Fruit fly (Drosophila melanogaster) whole organism, prepupa: ENCODE results near the gene CG1789.
A peak's percentile ranks its signal among the peaks of the same experiment; 100 is the strongest.

ENCODE experiments used
- Blimp-1 ChIP-seq: fragments of 200-800 bp; sonication (Bioruptor generic); optimal IDR thresholded peaks from 3 replicates; lab custom pipeline; 2017; ENCODE audit warnings: missing biosample characterization, missing genetic modification characterization, mild to moderate bottlenecking, moderate library complexity, missing genetic modification reagents
- CG10631 ChIP-seq: fragments of 200-800 bp; sonication (Bioruptor generic); optimal IDR thresholded peaks from 2 replicates; lab custom pipeline; 2016; ENCODE audit warnings: missing biosample characterization, missing genetic modification characterization
- CG10669 ChIP-seq: fragments of 200-800 bp; sonication (Bioruptor generic); optimal IDR thresholded peaks from 3 replicates; lab custom pipeline; 2018; ENCODE audit warnings: missing biosample characterization, mild to moderate bottlenecking, missing genetic modification characterization, moderate library complexity
- CG11294 ChIP-seq: fragments of 200-800 bp; sonication (Bioruptor generic); IDR thresholded peaks from 2 replicates; pipeline ENCODE4 v1.3.6; 2022; ENCODE audit warnings: missing biosample characterization, missing genetic modification characterization
- CG11762 ChIP-seq: fragments of 200-800 bp; sonication (Bioruptor generic); optimal IDR thresholded peaks from 3 replicates; lab custom pipeline; 2016; ENCODE audit warnings: missing biosample characterization, missing genetic modification characterization; ENCODE audit not compliant: insufficient read depth
- CG11902 ChIP-seq: fragments of 200-800 bp; sonication (Bioruptor generic); optimal IDR thresholded peaks from 3 replicates; lab custom pipeline; 2016; ENCODE audit warnings: missing biosample characterization, missing genetic modification characterization
- CG15336 ChIP-seq: fragments of 200-800 bp; sonication (Bioruptor generic); IDR thresholded peaks from 2 replicates; pipeline ENCODE4 v1.3.6; 2022; ENCODE audit warnings: missing biosample characterization, missing genetic modification characterization
- CG1621 ChIP-seq: fragments of 200-800 bp; sonication (Bioruptor generic); optimal IDR thresholded peaks from 3 replicates; lab custom pipeline; 2018; ENCODE audit warnings: missing biosample characterization, mild to moderate bottlenecking, missing genetic modification characterization
- CG16779 ChIP-seq: fragments of 200-800 bp; sonication (Bioruptor generic); optimal IDR thresholded peaks from 3 replicates; lab custom pipeline; 2017; ENCODE audit warnings: missing biosample characterization, mild to moderate bottlenecking, missing genetic modification characterization
- CG3032 ChIP-seq: fragments of 200-800 bp; optimal IDR thresholded peaks from 2 replicates; lab custom pipeline; 2019; ENCODE audit warnings: missing biosample characterization, mild to moderate bottlenecking, missing genetic modification characterization, moderate library complexity
- CG31627 ChIP-seq: fragments of 200-800 bp; sonication (Bioruptor generic); optimal IDR thresholded peaks from 3 replicates; lab custom pipeline; 2016; ENCODE audit warnings: missing biosample characterization, missing genetic modification characterization
- CG32006 ChIP-seq: fragments of 200-800 bp; sonication (Bioruptor generic); optimal IDR thresholded peaks from 3 replicates; lab custom pipeline; 2017; ENCODE audit warnings: missing biosample characterization, mild to moderate bottlenecking, missing genetic modification characterization
- CG34406 ChIP-seq: fragments of 200-800 bp; sonication (Bioruptor generic); optimal IDR thresholded peaks from 3 replicates; lab custom pipeline; 2016; ENCODE audit warnings: missing biosample characterization, missing genetic modification characterization
- CG3919 ChIP-seq: fragments of 200-800 bp; sonication (Bioruptor generic); optimal IDR thresholded peaks from 3 replicates; lab custom pipeline; 2016; ENCODE audit warnings: missing biosample characterization, missing genetic modification characterization
- CG4318 ChIP-seq: fragments of 200-800 bp; sonication (Bioruptor generic); optimal IDR thresholded peaks from 3 replicates; lab custom pipeline; 2017; ENCODE audit warnings: missing biosample characterization, mild to moderate bottlenecking, missing genetic modification characterization
- CG6163 ChIP-seq: fragments of 200-800 bp; sonication (Bioruptor generic); IDR thresholded peaks from 3 replicates; pipeline ENCODE4 v1.3.6; 2022; ENCODE audit warnings: missing biosample characterization, missing genetic modification characterization
- CG6276 ChIP-seq: fragments of 200-800 bp; sonication (Bioruptor generic); optimal IDR thresholded peaks from 2 replicates; lab custom pipeline; 2017; ENCODE audit warnings: missing biosample characterization, mild to moderate bottlenecking, missing genetic modification characterization
- CG6792 ChIP-seq: fragments of 200-800 bp; sonication (Bioruptor generic); optimal IDR thresholded peaks from 3 replicates; lab custom pipeline; 2016; ENCODE audit warnings: missing biosample characterization, missing genetic modification characterization
- CG6808 ChIP-seq: fragments of 200-800 bp; sonication (Bioruptor generic); optimal IDR thresholded peaks from 3 replicates; lab custom pipeline; 2017; ENCODE audit warnings: missing biosample characterization, missing genetic modification characterization, mild to moderate bottlenecking, moderate library complexity, missing genetic modification reagents
- CG6854 ChIP-seq: fragments of 200-800 bp; sonication (Bioruptor generic); optimal IDR thresholded peaks from 2 replicates; lab custom pipeline; 2017; ENCODE audit warnings: missing biosample characterization, mild to moderate bottlenecking, missing genetic modification characterization
- CG7368 ChIP-seq: fragments of 200-800 bp; sonication (Bioruptor generic); optimal IDR thresholded peaks from 3 replicates; lab custom pipeline; 2016; ENCODE audit warnings: missing biosample characterization, missing genetic modification characterization
- CG8319 ChIP-seq: fragments of 200-800 bp; sonication (Bioruptor generic); optimal IDR thresholded peaks from 3 replicates; lab custom pipeline; 2016; ENCODE audit warnings: missing biosample characterization, missing genetic modification characterization
- CG8632 ChIP-seq: fragments of 200-800 bp; sonication (Bioruptor generic); optimal IDR thresholded peaks from 3 replicates; lab custom pipeline; 2016; ENCODE audit warnings: missing biosample characterization, missing genetic modification characterization
- CG9139 ChIP-seq: fragments of 200-800 bp; sonication (Bioruptor generic); optimal IDR thresholded peaks from 3 replicates; lab custom pipeline; 2017; ENCODE audit warnings: missing biosample characterization, mild to moderate bottlenecking, missing genetic modification characterization
- Eip75B ChIP-seq: fragments of 200-800 bp; sonication (Bioruptor generic); optimal IDR thresholded peaks from 3 replicates; lab custom pipeline; 2016; ENCODE audit warnings: missing biosample characterization, missing genetic modification characterization
- Eip93F ChIP-seq: fragments of 200-800 bp; sonication (Bioruptor generic); optimal IDR thresholded peaks from 2 replicates; lab custom pipeline; 2016; ENCODE audit warnings: missing biosample characterization, mild to moderate bottlenecking, missing genetic modification characterization
- Ets96B ChIP-seq: fragments of 200-800 bp; optimal IDR thresholded peaks from 2 replicates; lab custom pipeline; 2019; ENCODE audit warnings: missing biosample characterization, mild to moderate bottlenecking, missing genetic modification characterization, moderate library complexity
- Gug ChIP-seq: fragments of 200-800 bp; sonication (Bioruptor generic); IDR thresholded peaks from 2 replicates; pipeline ENCODE4 v1.3.6; 2022; ENCODE audit warnings: missing biosample characterization, missing genetic modification characterization
- Hr39 ChIP-seq: fragments of 200-800 bp; sonication (Bioruptor generic); optimal IDR thresholded peaks from 2 replicates; lab custom pipeline; 2016; ENCODE audit warnings: missing biosample characterization, missing genetic modification characterization
- Hr4 ChIP-seq: fragments of 200-800 bp; sonication (Bioruptor generic); optimal IDR thresholded peaks from 3 replicates; lab custom pipeline; 2016; ENCODE audit warnings: missing biosample characterization, missing genetic modification characterization
- OdsH ChIP-seq: fragments of 200-800 bp; sonication (Bioruptor generic); optimal IDR thresholded peaks from 3 replicates; lab custom pipeline; 2016; ENCODE audit warnings: missing biosample characterization, missing genetic modification characterization
- Smox ChIP-seq: fragments of 200-800 bp; sonication (Bioruptor generic); optimal IDR thresholded peaks from 3 replicates; lab custom pipeline; 2016; ENCODE audit warnings: missing biosample characterization, missing genetic modification characterization
- Sox102F ChIP-seq: fragments of 200-800 bp; sonication (Bioruptor generic); optimal IDR thresholded peaks from 2 replicates; lab custom pipeline; 2016; ENCODE audit warnings: missing biosample characterization, mild to moderate bottlenecking, missing genetic modification characterization
- Sox15 ChIP-seq: fragments of 200-800 bp; sonication (Bioruptor generic); optimal IDR thresholded peaks from 3 replicates; lab custom pipeline; 2016; ENCODE audit warnings: missing biosample characterization, missing genetic modification characterization
- achi ChIP-seq: fragments of 200-800 bp; sonication (Bioruptor generic); optimal IDR thresholded peaks from 3 replicates; lab custom pipeline; 2016; ENCODE audit warnings: missing biosample characterization, missing genetic modification characterization
- cyc ChIP-seq: fragments of 200-800 bp; sonication (Bioruptor generic); optimal IDR thresholded peaks from 3 replicates; lab custom pipeline; 2016; ENCODE audit warnings: missing biosample characterization, missing genetic modification characterization
- dsx ChIP-seq: fragments of 200-800 bp; optimal IDR thresholded peaks from 3 replicates; lab custom pipeline; 2019; ENCODE audit warnings: missing biosample characterization, mild to moderate bottlenecking, missing genetic modification characterization, moderate library complexity; ENCODE audit not compliant: poor library complexity, severe bottlenecking
- eg ChIP-seq: fragments of 200-800 bp; sonication (Bioruptor generic); IDR thresholded peaks from 3 replicates; pipeline ENCODE4 v1.3.6; 2022; ENCODE audit warnings: missing biosample characterization, missing genetic modification characterization
- fd59A ChIP-seq: fragments of 200-800 bp; sonication (Bioruptor generic); optimal IDR thresholded peaks from 2 replicates; lab custom pipeline; 2017; ENCODE audit warnings: missing biosample characterization, mild to moderate bottlenecking, missing genetic modification characterization, missing genetic modification reagents
- lz ChIP-seq: fragments of 200-800 bp; sonication (Bioruptor generic); optimal IDR thresholded peaks from 3 replicates; lab custom pipeline; 2016; ENCODE audit warnings: missing biosample characterization, missing genetic modification characterization
- net ChIP-seq: fragments of 200-800 bp; sonication (Bioruptor generic); optimal IDR thresholded peaks from 3 replicates; lab custom pipeline; 2016; ENCODE audit warnings: missing biosample characterization, missing genetic modification characterization
- pdm3 ChIP-seq: fragments of 200-800 bp; sonication (Bioruptor generic); optimal IDR thresholded peaks from 3 replicates; lab custom pipeline; 2016; ENCODE audit warnings: missing biosample characterization, missing genetic modification characterization
- spab ChIP-seq: fragments of 200-800 bp; sonication (Bioruptor generic); optimal IDR thresholded peaks from 2 replicates; lab custom pipeline; 2017; ENCODE audit warnings: missing biosample characterization, mild to moderate bottlenecking, missing genetic modification characterization, missing genetic modification reagents
- ss ChIP-seq, 2 experiments: fragments of 200-800 bp; sonication (Bioruptor generic); optimal IDR thresholded peaks; 2 replicates in 1 of 2; 3 replicates in 1 of 2; lab custom pipeline; 2017 to 2018; ENCODE audit warnings: mild to moderate bottlenecking in 2 of 2, missing biosample characterization in 2 of 2, missing genetic modification characterization in 2 of 2, moderate library complexity in 1 of 2
- svp ChIP-seq: fragments of 200-800 bp; sonication (Bioruptor generic); peaks from one replicate; lab custom pipeline; 2016; ENCODE audit warnings: missing biosample characterization, missing genetic modification characterization
- vri ChIP-seq: fragments of 200-800 bp; sonication (Bioruptor generic); optimal IDR thresholded peaks from 3 replicates; lab custom pipeline; 2016; ENCODE audit warnings: missing biosample characterization, mild to moderate bottlenecking, missing genetic modification characterization

CG1789 gene

dm6 chrX:8676631-8677224, 43.6 kb upstream of the CG1789 start, which contains the start of gene Rubicon (continued):
- peak; percentile 44 for TF ChIP-seq svp (GFP tag; lab: Kevin White, UChicago)
- no peak for TF ChIP-seq CG6792 (GFP tag; lab: Kevin White, UChicago)
- TF ChIP-seq Hr39 (GFP tag; lab: Kevin White, UChicago): no peak
- peak; percentile 77 for TF ChIP-seq CG1621 (tag; lab: Kevin White, UChicago)
- peak; percentile 4 for TF ChIP-seq achi
- TF ChIP-seq Blimp-1 (GFP tag; lab: Kevin White, UChicago): no peak
- TF ChIP-seq Hr4: no peak
- no peak for TF ChIP-seq Smox (GFP tag; lab: Kevin White, UChicago)
- TF ChIP-seq CG31627 (GFP tag; lab: Kevin White, UChicago): no peak
- TF ChIP-seq cyc (GFP tag; lab: Kevin White, UChicago): peak; percentile 33
- peak; percentile 9 for TF ChIP-seq pdm3
- TF ChIP-seq lz (GFP tag; lab: Kevin White, UChicago): no peak
- TF ChIP-seq CG8632 (GFP tag; lab: Kevin White, UChicago): no peak
- TF ChIP-seq CG10631 (GFP tag; lab: Kevin White, UChicago): no peak
- peak; percentile 88 for TF ChIP-seq eg
- peak; percentile 81 for TF ChIP-seq CG6276 (GFP tag; lab: Kevin White, UChicago)
- TF ChIP-seq CG16779 (tag; lab: Kevin White, UChicago): peak; percentile 64
- TF ChIP-seq Sox15 (GFP tag; lab: Kevin White, UChicago): no peak
- no peak for TF ChIP-seq Eip93F (GFP tag; lab: Kevin White, UChicago)
- no peak for TF ChIP-seq CG8319
- peak; percentile 70 for TF ChIP-seq CG15336 (GFP tag; lab: Robert Waterston, UW)
- TF ChIP-seq CG6163 (GFP tag; lab: Robert Waterston, UW): peak; percentile 84
- TF ChIP-seq Gug (GFP tag; lab: Robert Waterston, UW): peak; percentile 68
- no peak for TF ChIP-seq Sox102F (GFP tag; lab: Kevin White, UChicago)
- no peak for TF ChIP-seq CG34406 (GFP tag; lab: Kevin White, UChicago)

dm6 chrX:8677434-8677833, 42.9 kb upstream of the CG1789 start:
- TF ChIP-seq CG11294 (GFP tag; lab: Robert Waterston, UW): no peak; the same call in 1 of the 2 replicates
- no peak for TF ChIP-seq fd59A (GFP tag; lab: Kevin White, UChicago)
- peak; percentile 76 for TF ChIP-seq Eip93F (GFP tag; lab: Kevin White, UChicago)
- TF ChIP-seq CG9139: no peak
- TF ChIP-seq CG6276 (GFP tag; lab: Kevin White, UChicago): no peak
- no peak for TF ChIP-seq CG8632 (GFP tag; lab: Kevin White, UChicago)
- TF ChIP-seq CG1621 (tag; lab: Kevin White, UChicago): no peak
- peak; percentile 61 for TF ChIP-seq CG16779 (tag; lab: Kevin White, UChicago)
- peak; percentile 50 for TF ChIP-seq CG31627 (GFP tag; lab: Kevin White, UChicago)
- TF ChIP-seq OdsH (GFP tag; lab: Kevin White, UChicago): peak; percentile 47
- no peak for TF ChIP-seq spab (GFP tag; lab: Kevin White, UChicago)
- TF ChIP-seq CG10669 (GFP tag; lab: Kevin White, UChicago): no peak
- no peak for TF ChIP-seq CG11902 (GFP tag; lab: Kevin White, UChicago)
- peak; percentile 64 for TF ChIP-seq CG32006 (GFP tag; lab: Kevin White, UChicago)
- peak; percentile 2 for TF ChIP-seq Ets96B (tag; lab: Kevin White, UChicago)
- TF ChIP-seq CG15336 (GFP tag; lab: Robert Waterston, UW): peak; percentile 52
- TF ChIP-seq CG6792 (GFP tag; lab: Kevin White, UChicago): peak; percentile 14
- TF ChIP-seq achi: peak; percentile 21
- TF ChIP-seq CG4318 (GFP tag; lab: Kevin White, UChicago): peak; percentile 33
- TF ChIP-seq CG3919 (GFP tag; lab: Kevin White, UChicago): no peak
- peak; percentile 2 for TF ChIP-seq CG11762 (GFP tag; lab: Kevin White, UChicago)
- TF ChIP-seq Blimp-1 (GFP tag; lab: Kevin White, UChicago): no peak
- peak; percentile 89 for TF ChIP-seq Eip75B (GFP tag; lab: Kevin White, UChicago)
- peak; percentile 77 for TF ChIP-seq CG3032 (tag; lab: Kevin White, UChicago)
- TF ChIP-seq Sox15 (GFP tag; lab: Kevin White, UChicago): no peak
- no peak for TF ChIP-seq CG8319
- TF ChIP-seq cyc (GFP tag; lab: Kevin White, UChicago): peak; percentile 35
- peak; percentile 49 for TF ChIP-seq Gug (GFP tag; lab: Robert Waterston, UW)
- TF ChIP-seq vri (GFP tag; lab: Kevin White, UChicago): peak; percentile 9
- peak; percentile 7 to 62 for TF ChIP-seq ss (GFP tag; optimal IDR thresholded peaks at IDR 0.05; lab: Kevin White, UChicago)
- TF ChIP-seq CG6854 (GFP tag; lab: Kevin White, UChicago): no peak
- TF ChIP-seq Hr39 (GFP tag; lab: Kevin White, UChicago): peak; percentile 57
- peak; percentile 45 for TF ChIP-seq CG7368 (GFP tag; lab: Kevin White, UChicago)
- peak; percentile 89 for TF ChIP-seq CG6163 (GFP tag; lab: Robert Waterston, UW)
- no peak for TF ChIP-seq net (GFP tag; lab: Kevin White, UChicago)
- peak; percentile 82 for TF ChIP-seq dsx
- TF ChIP-seq CG6808 (GFP tag; lab: Kevin White, UChicago): no peak
